Fruit fly (Drosophila melanogaster): Measurements from ENCODE around the gene CG7840.

CG7840 gene

DNA sequence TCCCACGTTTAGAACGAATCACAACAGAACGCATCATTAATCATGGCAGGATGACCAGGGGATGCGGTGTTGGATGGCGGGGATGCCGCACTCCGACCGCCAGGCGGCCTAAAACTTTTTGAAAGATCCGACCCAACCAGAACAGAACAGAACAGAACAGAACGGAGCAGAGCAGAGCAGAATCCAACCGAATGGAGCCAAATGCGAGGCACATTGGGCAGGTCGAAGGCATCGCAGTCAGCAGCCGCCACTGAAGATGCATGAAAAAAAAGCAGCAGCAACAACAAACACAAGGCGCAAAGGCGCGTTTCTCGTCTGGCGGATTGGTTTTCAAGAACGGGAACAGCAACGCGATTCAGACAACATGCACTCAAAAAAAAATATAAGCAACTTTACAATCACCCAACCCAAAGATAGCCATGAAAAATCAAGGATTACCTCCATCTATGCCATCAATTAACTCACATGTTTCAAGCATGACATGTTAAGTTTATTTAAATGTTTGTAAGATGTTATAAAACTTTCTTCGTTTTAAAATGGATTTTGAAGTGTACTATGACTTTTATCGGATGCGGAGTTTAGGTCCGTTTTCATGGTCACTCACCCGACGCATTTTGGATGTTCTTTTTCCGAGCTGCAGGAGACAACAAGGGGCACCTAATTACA, 25.9 kb upstream of the CG7840 start (continued):
- peak; percentile 72 for TF ChIP-seq az2 (GFP tag; optimal IDR thresholded peaks at IDR 0.05)
- no peak for TF ChIP-seq amos (GFP tag; IDR thresholded peaks at IDR 0.05; ENCODE audit: partially characterized antibody)
- no peak for TF ChIP-seq cwo (GFP tag; optimal IDR thresholded peaks at IDR 0.05)
- TF ChIP-seq Side (GFP tag; optimal IDR thresholded peaks at IDR 0.05), result peak; percentile 35
- peak; percentile 80; the same call in 2 of the 3 replicates for TF ChIP-seq otp (GFP tag; IDR thresholded peaks at IDR 0.05)
- TF ChIP-seq Dll (GFP tag; IDR thresholded peaks at IDR 0.05; ENCODE audit: partially characterized antibody), result no peak
- TF ChIP-seq tup (GFP tag; optimal IDR thresholded peaks at IDR 0.05), result peak; percentile 41
- peak; percentile 63 for TF ChIP-seq CG8359 (GFP tag; optimal IDR thresholded peaks at IDR 0.05; ENCODE audit: borderline replicate concordance)
- no peak for TF ChIP-seq CG1832 (GFP tag; optimal IDR thresholded peaks at IDR 0.05)
- TF ChIP-seq CG31365 (tag; optimal IDR thresholded peaks at IDR 0.05), result no peak
- peak; percentile 49 for TF ChIP-seq Sox100B (GFP tag; optimal IDR thresholded peaks at IDR 0.05)
- no peak for TF ChIP-seq Rfx (GFP tag; IDR thresholded peaks at IDR 0.05)
- no peak for TF ChIP-seq CG3726 (GFP tag; IDR thresholded peaks at IDR 0.05)
- TF ChIP-seq CG31441 (GFP tag; IDR thresholded peaks at IDR 0.05), result peak; percentile 80
- no peak for TF ChIP-seq btn (GFP tag; optimal IDR thresholded peaks at IDR 0.05)
- no peak for TF ChIP-seq CG3065 (GFP tag; optimal IDR thresholded peaks at IDR 0.05)
- peak; percentile 48 for TF ChIP-seq CG17359 (tag; optimal IDR thresholded peaks at IDR 0.05)
- peak; percentile 31 for TF ChIP-seq CG4854 (GFP tag; optimal IDR thresholded peaks at IDR 0.05)
- peak; percentile 63 for TF ChIP-seq nom (GFP tag; optimal IDR thresholded peaks at IDR 0.05)
- no peak for TF ChIP-seq Ravus (GFP tag; IDR thresholded peaks at IDR 0.05)
- TF ChIP-seq CG17912 (GFP tag; optimal IDR thresholded peaks at IDR 0.05), result no peak
- TF ChIP-seq CG7556 (GFP tag; optimal IDR thresholded peaks at IDR 0.05), result peak; percentile 63
- TF ChIP-seq tap (tag; optimal IDR thresholded peaks at IDR 0.05), result peak; percentile 46
- TF ChIP-seq CG3847 (GFP tag; IDR thresholded peaks at IDR 0.05), result peak; percentile 32; the same call in 1 of the 2 replicates
- TF ChIP-seq lov (optimal IDR thresholded peaks at IDR 0.05), result no peak
- TF ChIP-seq lov (GFP tag; IDR thresholded peaks at IDR 0.05), result peak; percentile 71; the same call in 1 of the 3 replicates
- peak; percentile 7 for TF ChIP-seq Dip3 (GFP tag; optimal IDR thresholded peaks at IDR 0.05)
- TF ChIP-seq CG3838 (GFP tag; optimal IDR thresholded peaks at IDR 0.05), result peak; percentile 21
- TF ChIP-seq CG1647 (GFP tag; optimal IDR thresholded peaks at IDR 0.05), result peak; percentile 24
- TF ChIP-seq gfzf (GFP tag; optimal IDR thresholded peaks at IDR 0.05), result no peak
- TF ChIP-seq CG10321 (GFP tag; IDR thresholded peaks at IDR 0.05), result no peak
- peak in 1 of 2 experiments; percentile 17 for TF ChIP-seq Eip74EF (GFP tag; optimal IDR thresholded peaks at IDR 0.05)
- TF ChIP-seq sug (tag; optimal IDR thresholded peaks at IDR 0.05), result no peak
- TF ChIP-seq maf-S (GFP tag; optimal IDR thresholded peaks at IDR 0.05), result peak; percentile 17
- TF ChIP-seq kah (GFP tag; optimal IDR thresholded peaks at IDR 0.05), result no peak
- TF ChIP-seq Neu2 (GFP tag; optimal IDR thresholded peaks at IDR 0.05; ENCODE audit: borderline replicate concordance), result no peak
- TF ChIP-seq Ets65A (GFP tag), result peak; percentile 79
- no peak for TF ChIP-seq CG9215 (GFP tag; IDR thresholded peaks at IDR 0.05)
- peak; percentile 35; the same call in 1 of the 2 replicates for TF ChIP-seq H2.0 (GFP tag; IDR thresholded peaks at IDR 0.05)
- no peak for TF ChIP-seq nerfin-2 (GFP tag; IDR thresholded peaks at IDR 0.05; ENCODE audit: partially characterized antibody)
- TF ChIP-seq Atf3 (GFP tag; optimal IDR thresholded peaks at IDR 0.05), result peak; percentile 56
- peak; percentile 73 for TF ChIP-seq Chrac-16 (GFP tag; optimal IDR thresholded peaks at IDR 0.05)
- TF ChIP-seq CG4328 (GFP tag; optimal IDR thresholded peaks at IDR 0.05), result no peak
- TF ChIP-seq cad (GFP tag; optimal IDR thresholded peaks at IDR 0.05), result no peak
- TF ChIP-seq Xrp1 (GFP tag; IDR thresholded peaks at IDR 0.05), result peak; percentile 89
- no peak for TF ChIP-seq trh (GFP tag; optimal IDR thresholded peaks at IDR 0.05)
- peak; percentile 5 for TF ChIP-seq mam (GFP tag; optimal IDR thresholded peaks at IDR 0.05)
- TF ChIP-seq CG9797 (GFP tag; optimal IDR thresholded peaks at IDR 0.05), result no peak
- peak; percentile 64 for TF ChIP-seq CG8290 (GFP tag; optimal IDR thresholded peaks at IDR 0.05)
- TF ChIP-seq CG8290 (tag; optimal IDR thresholded peaks at IDR 0.05), result no peak
- no peak for TF ChIP-seq usp (GFP tag; optimal IDR thresholded peaks at IDR 0.05)

Data from whole organism, embryonic.